Worm (Caenorhabditis elegans) whole organism, L4/young adult: ENCODE data around the gene math-39.

Experiments
- W03F9.2 ChIP-seq: fragments of 150-350 bp; optimal IDR thresholded peaks from 2 replicates; lab custom pipeline; 2014; ENCODE audit warnings: missing biosample characterization, missing genetic modification characterization
- dao-5 ChIP-seq: sonication (generic microtip); optimal IDR thresholded peaks from 2 replicates; lab custom pipeline; 2016; ENCODE audit warnings: missing genotype, missing genetic modification characterization, moderate library complexity, missing compliant biosample characterization
- him-1 ChIP-seq: sonication (generic microtip); optimal IDR thresholded peaks from 2 replicates; lab custom pipeline; 2016; ENCODE audit warnings: missing genotype, missing genetic modification reagents, missing genetic modification characterization, missing compliant biosample characterization

ce11 chrII:1852503-1852902, 20.4 kb downstream of the math-39 start, which contains the start of gene C52E2.2:
- no peak for TF ChIP-seq dao-5 (tag; lab: Kevin White, UChicago)
- TF ChIP-seq W03F9.2 (tag; lab: Kevin White, UChicago), result no peak
- TF ChIP-seq him-1, result no peak
